Worm (Caenorhabditis elegans) whole organism, L4 larva: ENCODE data around the gene usp-4.

Experiments used
- D1046.2 ChIP-seq: fragments of 200-800 bp; sonication (Bioruptor generic); IDR thresholded peaks from 2 replicates; pipeline ENCODE4 v1.3.6; 2022; ENCODE audit warnings: missing genetic modification characterization, missing compliant biosample characterization
- F10B5.3 ChIP-seq: sonication (generic microtip); optimal IDR thresholded peaks from 2 replicates; lab custom pipeline; 2016; ENCODE audit warnings: mild to moderate bottlenecking, missing genetic modification characterization, missing compliant biosample characterization
- F37D6.2 ChIP-seq: sonication (generic microtip); optimal IDR thresholded peaks from 2 replicates; lab custom pipeline; 2016; ENCODE audit warnings: mild to moderate bottlenecking, missing genetic modification characterization, missing compliant biosample characterization
- F44E2.7 ChIP-seq: fragments of 200-800 bp; sonication (Bioruptor generic); IDR thresholded peaks from 2 replicates; pipeline ENCODE4 v2.1.2; 2022; ENCODE audit warnings: missing genetic modification characterization, missing compliant biosample characterization
- R02D3.7 ChIP-seq: fragments of 150-350 bp; sonication (generic microtip); optimal IDR thresholded peaks from 3 replicates; lab custom pipeline; 2014; ENCODE audit warnings: missing biosample characterization, missing genetic modification characterization
- T20F7.1 ChIP-seq: fragments of 200-800 bp; sonication (Bioruptor generic); optimal IDR thresholded peaks from 2 replicates; lab custom pipeline; 2018; ENCODE audit warnings: mild to moderate bottlenecking, missing genetic modification characterization, missing compliant biosample characterization
- Y105C5A.15 ChIP-seq: fragments of 200-800 bp; sonication (Bioruptor generic); IDR thresholded peaks from 2 replicates; pipeline ENCODE4 v1.3.6; 2022; ENCODE audit warnings: missing genetic modification characterization, missing compliant biosample characterization
- Y5F2A.4 ChIP-seq: fragments of 200-800 bp; sonication (Bioruptor generic); optimal IDR thresholded peaks from 2 replicates; lab custom pipeline; 2018; ENCODE audit warnings: mild to moderate bottlenecking, missing genetic modification characterization, missing compliant biosample characterization
- ZK337.2 ChIP-seq: fragments of 200-800 bp; sonication (Bioruptor generic); IDR thresholded peaks from 2 replicates; pipeline ENCODE4 v1.3.6; 2022; ENCODE audit warnings: missing genetic modification reagents, missing genetic modification characterization, missing compliant biosample characterization
- aly-2 ChIP-seq: sonication (generic microtip); optimal IDR thresholded peaks from 2 replicates; lab custom pipeline; 2018; ENCODE audit warnings: missing biosample characterization, missing genetic modification characterization
- ama-1 ChIP-seq: fragments of 150-350 bp; optimal IDR thresholded peaks from 2 replicates; lab custom pipeline; 2014; ENCODE audit warnings: inconsistent platforms, mixed read lengths
- arid-1 ChIP-seq: fragments of 200-800 bp; sonication (Bioruptor generic); conservative IDR thresholded peaks from 2 replicates; pipeline ENCODE4 v1.3.6; 2022; ENCODE audit warnings: missing genetic modification reagents, missing genetic modification characterization, missing compliant biosample characterization
- ceh-28 ChIP-seq: fragments of 150-350 bp; optimal IDR thresholded peaks from 2 replicates; lab custom pipeline; 2014; ENCODE audit warnings: missing biosample characterization, missing genetic modification reagents, missing genetic modification characterization
- ces-1 ChIP-seq: fragments of 150-350 bp; sonication (generic microtip); optimal IDR thresholded peaks from 4 replicates; lab custom pipeline; 2014; ENCODE audit warnings: missing biosample characterization, missing genetic modification reagents, missing genetic modification characterization
- ctbp-1 ChIP-seq: fragments of 200-800 bp; sonication (Bioruptor generic); IDR thresholded peaks from 2 replicates; pipeline ENCODE4 v1.3.6; 2022; ENCODE audit warnings: missing genetic modification reagents, missing genetic modification characterization, missing compliant biosample characterization
- daf-16 ChIP-seq, 3 experiments: sonication (generic microtip); optimal IDR thresholded peaks; 2 replicates each; lab custom pipeline; 2016 to 2017; ENCODE audit warnings: missing genetic modification characterization in 3 of 3, missing genetic modification reagents in 3 of 3, mild to moderate bottlenecking in 2 of 3, missing compliant biosample characterization in 2 of 3, missing biosample characterization in 1 of 3, moderate library complexity in 1 of 3
- daf-19 ChIP-seq: fragments of 200-800 bp; sonication (Bioruptor generic); conservative IDR thresholded peaks from 2 replicates; pipeline ENCODE4 v1.3.6; 2022; ENCODE audit warnings: missing genetic modification characterization, missing compliant biosample characterization
- dmd-9 ChIP-seq: fragments of 200-800 bp; sonication (Bioruptor generic); IDR thresholded peaks from 2 replicates; pipeline ENCODE4 v1.3.6; 2022; ENCODE audit warnings: missing genetic modification reagents, missing genetic modification characterization, missing compliant biosample characterization
- duxl-1 ChIP-seq: sonication (generic microtip); optimal IDR thresholded peaks from 2 replicates; lab custom pipeline; 2016; ENCODE audit warnings: mild to moderate bottlenecking, missing genetic modification characterization, moderate library complexity, missing compliant biosample characterization; ENCODE audit not compliant: poor library complexity
- dve-1 ChIP-seq: sonication (generic microtip); optimal IDR thresholded peaks from 2 replicates; lab custom pipeline; 2017; ENCODE audit warnings: antibody characterized with exemption, mild to moderate bottlenecking, missing genetic modification characterization, missing compliant biosample characterization; ENCODE audit not compliant: insufficient read depth
- egl-27 ChIP-seq: sonication (generic microtip); optimal IDR thresholded peaks from 3 replicates; lab custom pipeline; 2017; ENCODE audit warnings: missing biosample characterization, missing genetic modification reagents, missing genetic modification characterization
- fos-1 ChIP-seq: fragments of 150-350 bp; optimal IDR thresholded peaks from 2 replicates; lab custom pipeline; 2014; ENCODE audit warnings: missing biosample characterization, missing genetic modification characterization
- gei-8 ChIP-seq: fragments of 200-800 bp; sonication (Bioruptor generic); optimal IDR thresholded peaks from 2 replicates; lab custom pipeline; 2018; ENCODE audit warnings: mild to moderate bottlenecking, missing genetic modification characterization, missing compliant biosample characterization
- hlh-30 ChIP-seq: sonication (generic microtip); optimal IDR thresholded peaks from 2 replicates; lab custom pipeline; 2017; ENCODE audit warnings: antibody characterized with exemption, mild to moderate bottlenecking, missing genetic modification characterization, missing compliant biosample characterization; ENCODE audit not compliant: insufficient read depth
- lim-7 ChIP-seq: fragments of 200-800 bp; sonication (Bioruptor generic); IDR thresholded peaks from 2 replicates; pipeline ENCODE4 v1.3.6; 2022; ENCODE audit warnings: missing genetic modification characterization, missing compliant biosample characterization
- lin-1 ChIP-seq: fragments of 200-800 bp; sonication (Bioruptor generic); IDR thresholded peaks from 2 replicates; pipeline ENCODE4 v1.3.6; 2022; ENCODE audit warnings: missing genetic modification reagents, missing genetic modification characterization, missing compliant biosample characterization
- lin-13 ChIP-seq: fragments of 150-350 bp; optimal IDR thresholded peaks from 2 replicates; lab custom pipeline; 2014; ENCODE audit warnings: missing biosample characterization, missing genetic modification reagents, missing genetic modification characterization
- lin-29 ChIP-seq: fragments of 200-800 bp; sonication (Bioruptor generic); IDR thresholded peaks from 2 replicates; pipeline ENCODE4 v1.3.6; 2022; ENCODE audit warnings: missing genetic modification reagents, missing genetic modification characterization, missing compliant biosample characterization
- lir-3 ChIP-seq: sonication (generic microtip); optimal IDR thresholded peaks from 2 replicates; lab custom pipeline; 2016; ENCODE audit warnings: mild to moderate bottlenecking, missing genetic modification characterization, missing compliant biosample characterization
- lsy-2 ChIP-seq, 2 experiments: fragments of 150-350 bp in 1 of 2; sonication (generic microtip) in 1 of 2; optimal IDR thresholded peaks; 2 replicates each; lab custom pipeline; 2014 to 2017; ENCODE audit warnings: missing biosample characterization in 2 of 2, missing genetic modification characterization in 2 of 2
- madf-9 ChIP-seq: fragments of 200-800 bp; sonication (Bioruptor generic); conservative IDR thresholded peaks from 2 replicates; pipeline ENCODE4 v1.3.6; 2022; ENCODE audit warnings: missing genetic modification reagents, missing genetic modification characterization, missing compliant biosample characterization
- mep-1 ChIP-seq: fragments of 150-350 bp; sonication (generic microtip); optimal IDR thresholded peaks from 3 replicates; lab custom pipeline; 2014; ENCODE audit warnings: missing biosample characterization, missing genetic modification characterization
- nhr-10 ChIP-seq: fragments of 150-350 bp; optimal IDR thresholded peaks from 2 replicates; lab custom pipeline; 2014; ENCODE audit warnings: missing biosample characterization, missing genetic modification characterization
- nhr-102 ChIP-seq: sonication (generic microtip); optimal IDR thresholded peaks from 2 replicates; lab custom pipeline; 2016; ENCODE audit warnings: mild to moderate bottlenecking, missing genetic modification characterization, moderate library complexity, missing compliant biosample characterization
- nhr-111 ChIP-seq: fragments of 200-800 bp; sonication (Bioruptor generic); optimal IDR thresholded peaks from 2 replicates; lab custom pipeline; 2018; ENCODE audit warnings: mild to moderate bottlenecking, missing genetic modification characterization, missing compliant biosample characterization
- nhr-28 ChIP-seq: fragments of 150-350 bp; optimal IDR thresholded peaks from 2 replicates; lab custom pipeline; 2014; ENCODE audit warnings: missing biosample characterization, missing genetic modification characterization
- nhr-41 ChIP-seq: fragments of 200-800 bp; sonication (Bioruptor generic); IDR thresholded peaks from 2 replicates; pipeline ENCODE4 v1.3.6; 2022; ENCODE audit warnings: missing genetic modification reagents, missing genetic modification characterization, missing compliant biosample characterization
- pha-4 ChIP-seq, 2 experiments: fragments of 150-350 bp in 1 of 2; fragments of 200-800 bp in 1 of 2; sonication (Bioruptor generic) in 1 of 2; IDR thresholded peaks in 1 of 2; optimal IDR thresholded peaks in 1 of 2; 2 replicates each; pipeline versions ENCODE4 v1.3.6 to Lab custom; 2014 to 2022; ENCODE audit warnings: missing genetic modification characterization in 2 of 2, missing genetic modification reagents in 2 of 2, missing biosample characterization in 1 of 2, missing compliant biosample characterization in 1 of 2
- pqm-1 ChIP-seq: sonication (generic microtip); optimal IDR thresholded peaks from 2 replicates; lab custom pipeline; 2017; ENCODE audit warnings: missing biosample characterization, missing genetic modification characterization
- rbr-2 ChIP-seq: sonication (generic microtip); optimal IDR thresholded peaks from 2 replicates; lab custom pipeline; 2016; ENCODE audit warnings: missing genotype, missing genetic modification characterization, missing compliant biosample characterization
- saeg-2 ChIP-seq: fragments of 200-800 bp; sonication (Bioruptor generic); IDR thresholded peaks from 2 replicates; pipeline ENCODE4 v1.3.6; 2022; ENCODE audit warnings: missing genetic modification reagents, missing genetic modification characterization, missing compliant biosample characterization
- sdz-12 ChIP-seq: fragments of 200-800 bp; sonication (Bioruptor generic); optimal IDR thresholded peaks from 2 replicates; lab custom pipeline; 2018; ENCODE audit warnings: mild to moderate bottlenecking, missing genetic modification characterization, missing compliant biosample characterization
- spr-3 ChIP-seq: fragments of 200-800 bp; sonication (Bioruptor generic); optimal IDR thresholded peaks from 2 replicates; lab custom pipeline; 2018; ENCODE audit warnings: mild to moderate bottlenecking, missing genetic modification characterization, missing compliant biosample characterization
- tra-1 ChIP-seq: fragments of 200-800 bp; sonication (Bioruptor generic); IDR thresholded peaks from 2 replicates; pipeline ENCODE4 v1.3.6; 2022; ENCODE audit warnings: missing genetic modification reagents, missing genetic modification characterization, missing compliant biosample characterization
- zag-1 ChIP-seq: fragments of 150-350 bp; optimal IDR thresholded peaks from 2 replicates; lab custom pipeline; 2014; ENCODE audit warnings: missing biosample characterization, missing genetic modification characterization
- zfp-2 ChIP-seq: sonication (generic microtip); optimal IDR thresholded peaks from 2 replicates; lab custom pipeline; 2016; ENCODE audit warnings: mild to moderate bottlenecking, missing genetic modification characterization, missing compliant biosample characterization
- zfp-3 ChIP-seq: fragments of 200-800 bp; sonication (Bioruptor generic); conservative IDR thresholded peaks from 2 replicates; pipeline ENCODE4 v1.3.6; 2022; ENCODE audit warnings: missing genetic modification reagents, missing genetic modification characterization, missing compliant biosample characterization
- zip-2 ChIP-seq: fragments of 150-350 bp; optimal IDR thresholded peaks from 2 replicates; lab custom pipeline; 2014; ENCODE audit warnings: missing biosample characterization, missing genetic modification characterization
- ztf-11 ChIP-seq: fragments of 150-350 bp; optimal IDR thresholded peaks from 2 replicates; lab custom pipeline; 2014; ENCODE audit warnings: missing biosample characterization, missing genetic modification characterization
- ztf-7 ChIP-seq: fragments of 150-350 bp; optimal IDR thresholded peaks from 2 replicates; lab custom pipeline; 2014; ENCODE audit warnings: missing biosample characterization, missing genetic modification characterization

The usp-4 gene

DNA sequence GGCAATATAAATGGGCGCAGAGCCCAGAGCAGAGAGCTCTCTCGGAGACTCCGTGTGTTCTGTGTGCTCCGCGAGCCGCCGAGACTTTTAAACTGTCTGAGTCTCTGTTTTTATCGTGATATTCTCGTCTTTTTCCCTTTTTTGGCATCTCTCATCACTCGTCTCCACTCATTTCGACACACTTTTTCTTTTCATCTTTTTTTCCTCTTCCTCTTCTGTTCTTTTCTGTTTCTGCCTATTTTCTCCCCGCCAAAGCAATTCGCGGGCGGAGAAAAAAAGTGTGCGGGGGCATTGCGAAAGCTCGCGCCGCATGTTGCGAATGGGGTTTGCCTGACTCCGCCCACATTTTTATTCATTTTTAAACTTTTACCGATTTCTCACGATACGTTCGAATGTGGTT is 737 bp upstream of the usp-4 start:
- TF ChIP-seq zip-2 (tag; lab: Kevin White, UChicago) (no peak), dmd-9 (no peak), sdz-12 (peak; percentile 36), D1046.2 (GFP tag; lab: Robert Waterston, UW) (0 out of 2 replicates have a peak, but pooled peaks have one; percentile 53), lin-13 (GFP tag; lab: Kevin White, UChicago) (peak; percentile 56), daf-19 (GFP tag; lab: Robert Waterston, UW) (no peak), nhr-102 (tag; lab: Kevin White, UChicago) (peak; percentile 81), lin-29 (GFP tag; lab: Robert Waterston, UW) (no peak), mep-1 (tag; lab: Kevin White, UChicago) (peak; percentile 92), fos-1 (tag; lab: Kevin White, UChicago) (no peak), ZK337.2 (GFP tag; lab: Robert Waterston, UW) (0 out of 2 replicates have a peak, but pooled peaks have one; percentile 39), F37D6.2 (tag; lab: Kevin White, UChicago) (peak; percentile 71), ces-1 (peak; percentile 38), nhr-10 (tag; lab: Kevin White, UChicago) (peak; percentile 36), tra-1 (peak; percentile 76), T20F7.1 (GFP tag; lab: Kevin White, UChicago) (peak; percentile 59), dve-1 (tag; lab: Kevin White, UChicago) (peak; percentile 92), zfp-2 (tag; lab: Kevin White, UChicago) (peak; percentile 48), lir-3 (tag; lab: Kevin White, UChicago) (no peak), nhr-41 (GFP tag; lab: Robert Waterston, UW) (no peak), saeg-2 (GFP tag; lab: Robert Waterston, UW) (0 out of 2 replicates have a peak, but pooled peaks have one; percentile 11), Y105C5A.15 (GFP tag; lab: Robert Waterston, UW) (0 out of 2 replicates have a peak, but pooled peaks have one; percentile 60), ctbp-1 (GFP tag; lab: Robert Waterston, UW) (peak; percentile 80), egl-27 (tag; lab: Kevin White, UChicago) (no peak), ceh-28 (tag; lab: Kevin White, UChicago) (no peak), ztf-11 (tag; lab: Kevin White, UChicago) (no peak), F10B5.3 (tag; lab: Kevin White, UChicago) (peak; percentile 4), zfp-3 (peak; percentile 54; the same call in 1 of the 2 replicates), zag-1 (tag; lab: Kevin White, UChicago) (no peak), daf-16 (GFP tag; optimal IDR thresholded peaks at IDR 0.05; lab: Kevin White, UChicago) (peak in 1 of 2 experiments; percentile 57), daf-16 (tag; optimal IDR thresholded peaks at IDR 0.05; lab: Kevin White, UChicago) (peak; percentile 90), pqm-1 (tag; lab: Kevin White, UChicago) (peak; percentile 61), nhr-28 (peak; percentile 73), duxl-1 (peak; percentile 61), gei-8 (GFP tag; lab: Kevin White, UChicago) (no peak), spr-3 (GFP tag; lab: Kevin White, UChicago) (peak; percentile 34), rbr-2 (tag; lab: Kevin White, UChicago) (peak; percentile 88), hlh-30 (peak; percentile 54), F44E2.7 (GFP tag; lab: Robert Waterston, UW) (0 out of 2 replicates have a peak, but pooled peaks have one; percentile 37), ztf-7 (tag; lab: Kevin White, UChicago) (peak; percentile 27), Y5F2A.4 (GFP tag; lab: Kevin White, UChicago) (no peak), ama-1 (lab: Kevin White, UChicago) (peak; percentile 59), madf-9 (peak; percentile 60; the same call in 1 of the 2 replicates), aly-2 (tag; lab: Kevin White, UChicago) (no peak), R02D3.7 (no peak), lsy-2 (tag; optimal IDR thresholded peaks at IDR 0.05; lab: Kevin White, UChicago) (peak; percentile 65 to 86), lim-7 (GFP tag; lab: Robert Waterston, UW) (no peak), pha-4 (GFP tag; IDR thresholded peaks at IDR 0.05; lab: Robert Waterston, UW) (peak; percentile 86), pha-4 (tag; optimal IDR thresholded peaks at IDR 0.05; lab: Kevin White, UChicago) (no peak), arid-1 (GFP tag; lab: Robert Waterston, UW) (peak; percentile 64; the same call in 1 of the 2 replicates), nhr-111 (GFP tag; lab: Kevin White, UChicago) (no peak), lin-1 (GFP tag; lab: Robert Waterston, UW) (peak; percentile 59; the same call in 1 of the 2 replicates)
